Worm (Caenorhabditis elegans) whole organism, young adult: ENCODE results near the gene trcs-2.

Source experiments
- B0035.1 ChIP-seq: sonication (generic microtip); optimal IDR thresholded peaks from 2 replicates; lab custom pipeline; 2016; ENCODE audit warnings: missing genetic modification characterization, mild to moderate bottlenecking, missing compliant biosample characterization, missing genotype, missing genetic modification reagents
- B0261.1 ChIP-seq: sonication (generic microtip); optimal IDR thresholded peaks from 2 replicates; lab custom pipeline; 2016; ENCODE audit warnings: mild to moderate bottlenecking, missing genetic modification characterization, moderate library complexity, missing compliant biosample characterization
- B0336.3 ChIP-seq: fragments of 200-800 bp; sonication (Bioruptor generic); IDR thresholded peaks from 2 replicates; pipeline ENCODE4 v1.3.6; 2022; ENCODE audit warnings: missing genetic modification characterization, missing compliant biosample characterization
- D2030.7 ChIP-seq: fragments of 200-800 bp; sonication (Bioruptor generic); IDR thresholded peaks from 2 replicates; pipeline ENCODE4 v1.3.6; 2022; ENCODE audit warnings: missing genetic modification reagents, missing genetic modification characterization, missing compliant biosample characterization
- F10E7.11 ChIP-seq: sonication (generic microtip); optimal IDR thresholded peaks from 2 replicates; lab custom pipeline; 2017; ENCODE audit warnings: mild to moderate bottlenecking, missing genetic modification characterization, moderate library complexity, missing compliant biosample characterization
- F39B2.1 ChIP-seq: fragments of 200-800 bp; sonication (Bioruptor generic); IDR thresholded peaks from 2 replicates; pipeline ENCODE4 v1.3.6; 2022; ENCODE audit warnings: missing genetic modification reagents, missing genetic modification characterization, missing compliant biosample characterization
- F52B5.7 ChIP-seq: sonication (generic microtip); optimal IDR thresholded peaks from 2 replicates; lab custom pipeline; 2016; ENCODE audit warnings: mild to moderate bottlenecking, missing genetic modification characterization, missing compliant biosample characterization
- K11D2.4 ChIP-seq: fragments of 200-800 bp; sonication (Bioruptor generic); IDR thresholded peaks from 2 replicates; pipeline ENCODE4 v1.3.6; 2022; ENCODE audit warnings: missing genetic modification reagents, missing genetic modification characterization, missing compliant biosample characterization
- T26A5.8 ChIP-seq: sonication (generic microtip); optimal IDR thresholded peaks from 2 replicates; lab custom pipeline; 2016; ENCODE audit warnings: missing genetic modification characterization, missing compliant biosample characterization
- ama-1 ChIP-seq, 3 experiments: fragments of 150-350 bp in 1 of 3; sonication (generic microtip) in 2 of 3; optimal IDR thresholded peaks; 2 replicates each; lab custom pipeline; 2014 to 2018; ENCODE audit warnings: missing biosample characterization in 2 of 3, missing genetic modification characterization in 2 of 3, missing genetic modification reagents in 2 of 3
- aptf-3 ChIP-seq: fragments of 200-800 bp; sonication (Bioruptor generic); IDR thresholded peaks from 2 replicates; pipeline ENCODE4 v1.3.6; 2022; ENCODE audit warnings: missing genetic modification characterization, missing compliant biosample characterization
- attf-6 ChIP-seq: fragments of 200-800 bp; sonication (Bioruptor generic); IDR thresholded peaks from 2 replicates; pipeline ENCODE4 v1.3.6; 2022; ENCODE audit warnings: missing genetic modification reagents, missing genetic modification characterization, missing compliant biosample characterization
- cebp-2 ChIP-seq: fragments of 200-800 bp; sonication (Bioruptor generic); IDR thresholded peaks from 2 replicates; pipeline ENCODE4 v1.3.6; 2022; ENCODE audit warnings: missing genetic modification characterization, missing compliant biosample characterization
- ceh-91 ChIP-seq: fragments of 200-800 bp; sonication (Bioruptor generic); IDR thresholded peaks from 2 replicates; pipeline ENCODE4 v1.3.6; 2022; ENCODE audit warnings: missing genetic modification reagents, missing genetic modification characterization, missing compliant biosample characterization
- egl-44 ChIP-seq: fragments of 200-800 bp; sonication (Bioruptor generic); IDR thresholded peaks from 2 replicates; pipeline ENCODE4 v1.3.6; 2022; ENCODE audit warnings: missing genetic modification reagents, missing genetic modification characterization, missing compliant biosample characterization
- hrde-1 ChIP-seq: sonication (generic microtip); optimal IDR thresholded peaks from 2 replicates; lab custom pipeline; 2016; ENCODE audit warnings: missing genetic modification characterization, mild to moderate bottlenecking, missing compliant biosample characterization, moderate library complexity, missing genotype, missing genetic modification reagents, borderline replicate concordance
- hsf-1 ChIP-seq: fragments of 200-800 bp; sonication (Bioruptor generic); IDR thresholded peaks from 2 replicates; pipeline ENCODE4 v1.3.6; 2022; ENCODE audit warnings: missing genetic modification reagents, missing genetic modification characterization, missing compliant biosample characterization
- lin-40 ChIP-seq: sonication (generic microtip); optimal IDR thresholded peaks from 2 replicates; lab custom pipeline; 2016; ENCODE audit warnings: missing genetic modification characterization, mild to moderate bottlenecking, missing compliant biosample characterization, missing genotype, missing genetic modification reagents
- lir-1 ChIP-seq: fragments of 200-800 bp; sonication (Bioruptor generic); conservative IDR thresholded peaks from 2 replicates; pipeline ENCODE4 v1.3.6; 2022; ENCODE audit warnings: missing genetic modification reagents, missing genetic modification characterization, missing compliant biosample characterization
- lsl-1 ChIP-seq: fragments of 200-800 bp; sonication (Bioruptor generic); optimal IDR thresholded peaks from 2 replicates; lab custom pipeline; 2018; ENCODE audit warnings: mild to moderate bottlenecking, missing genetic modification characterization, moderate library complexity, missing compliant biosample characterization
- madf-10 ChIP-seq: sonication (generic microtip); optimal IDR thresholded peaks from 2 replicates; lab custom pipeline; 2016; ENCODE audit warnings: mild to moderate bottlenecking, missing genetic modification characterization, missing compliant biosample characterization
- madf-6 ChIP-seq: fragments of 200-800 bp; sonication (Bioruptor generic); IDR thresholded peaks from 2 replicates; pipeline ENCODE4 v1.3.6; 2022; ENCODE audit warnings: missing genetic modification reagents, missing genetic modification characterization, missing compliant biosample characterization
- madf-8 ChIP-seq: fragments of 200-800 bp; sonication (Bioruptor generic); conservative IDR thresholded peaks from 2 replicates; pipeline ENCODE4 v1.3.6; 2022; ENCODE audit warnings: missing genetic modification reagents, missing genetic modification characterization, missing compliant biosample characterization
- mes-4 ChIP-seq: sonication (generic microtip); optimal IDR thresholded peaks from 2 replicates; lab custom pipeline; 2016; ENCODE audit warnings: missing genotype, missing genetic modification characterization, missing compliant biosample characterization
- nhr-179 ChIP-seq: sonication (generic microtip); optimal IDR thresholded peaks from 2 replicates; lab custom pipeline; 2016; ENCODE audit warnings: mild to moderate bottlenecking, missing genetic modification characterization, missing compliant biosample characterization
- nhr-90 ChIP-seq: sonication (generic microtip); optimal IDR thresholded peaks from 2 replicates; lab custom pipeline; 2016; ENCODE audit warnings: missing genotype, mild to moderate bottlenecking, missing genetic modification characterization, missing compliant biosample characterization
- pbrm-1 ChIP-seq: fragments of 200-800 bp; sonication (Bioruptor generic); IDR thresholded peaks from 2 replicates; pipeline ENCODE4 v1.3.6; 2022; ENCODE audit warnings: missing genetic modification reagents, missing genetic modification characterization, missing compliant biosample characterization
- repo-1 ChIP-seq: sonication (generic microtip); optimal IDR thresholded peaks from 2 replicates; lab custom pipeline; 2017; ENCODE audit warnings: mild to moderate bottlenecking, missing genetic modification characterization, missing compliant biosample characterization
- snpc-3.4 ChIP-seq: sonication (generic microtip); optimal IDR thresholded peaks from 2 replicates; lab custom pipeline; 2017; ENCODE audit warnings: missing genetic modification characterization, mild to moderate bottlenecking, missing compliant biosample characterization, antibody characterized with exemption, moderate library complexity, missing genotype, missing genetic modification reagents
- tlf-1 ChIP-seq: fragments of 200-800 bp; sonication (Bioruptor generic); optimal IDR thresholded peaks from 2 replicates; lab custom pipeline; 2018; ENCODE audit warnings: mild to moderate bottlenecking, missing genetic modification characterization, missing compliant biosample characterization
- xnd-1 ChIP-seq: sonication (generic microtip); optimal IDR thresholded peaks from 2 replicates; lab custom pipeline; 2016; ENCODE audit warnings: missing genotype, missing genetic modification reagents, missing genetic modification characterization, missing compliant biosample characterization
- zfh-2 ChIP-seq: fragments of 200-800 bp; sonication (Bioruptor generic); conservative IDR thresholded peaks from 2 replicates; pipeline ENCODE4 v1.3.6; 2022; ENCODE audit warnings: missing genetic modification reagents, missing genetic modification characterization, missing compliant biosample characterization
- ztf-18 ChIP-seq: sonication (generic microtip); optimal IDR thresholded peaks from 2 replicates; lab custom pipeline; 2016; ENCODE audit warnings: missing genotype, mild to moderate bottlenecking, missing genetic modification characterization, missing compliant biosample characterization
- ztf-6 ChIP-seq: fragments of 200-800 bp; sonication (Bioruptor generic); IDR thresholded peaks from 2 replicates; pipeline ENCODE4 v1.3.6; 2022; ENCODE audit warnings: missing genetic modification reagents, missing genetic modification characterization, missing compliant biosample characterization

The trcs-2 gene

DNA sequence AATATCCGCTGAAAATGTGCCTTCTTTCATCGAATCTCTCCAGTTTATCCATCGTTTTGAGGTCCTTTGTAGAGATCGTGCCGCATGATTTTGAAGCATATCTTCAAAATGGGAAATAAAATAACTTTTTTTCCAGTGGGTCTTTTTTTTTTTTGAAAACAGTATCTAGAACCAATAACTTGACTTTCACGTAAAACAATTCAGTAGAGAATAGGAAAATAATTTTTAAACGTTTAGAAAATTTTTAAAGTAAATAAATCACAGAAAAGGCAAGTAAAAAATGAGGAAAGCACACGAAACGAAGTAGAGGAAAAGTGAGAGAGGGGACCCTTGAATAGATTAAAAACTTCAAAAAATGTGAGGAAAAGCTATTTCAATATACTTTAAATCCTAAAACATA, 23.4 kb upstream of the trcs-2 start, which contains the start of gene chdh-1:
chdh-1 (minus strand) TSS at position 101 of the 400 bp plus-strand sequence.
- peak; percentile 15 for TF ChIP-seq F10E7.11 (tag; lab: Kevin White, UChicago)
- TF ChIP-seq mes-4 (tag; lab: Kevin White, UChicago), result no peak
- TF ChIP-seq madf-6 (GFP tag; lab: Robert Waterston, UW), result no peak
- no peak for TF ChIP-seq ztf-6
- TF ChIP-seq B0261.1 (tag; lab: Kevin White, UChicago), result no peak
- no peak for TF ChIP-seq cebp-2 (GFP tag; lab: Robert Waterston, UW)
- TF ChIP-seq ztf-18 (tag; lab: Kevin White, UChicago), result no peak

DNA sequence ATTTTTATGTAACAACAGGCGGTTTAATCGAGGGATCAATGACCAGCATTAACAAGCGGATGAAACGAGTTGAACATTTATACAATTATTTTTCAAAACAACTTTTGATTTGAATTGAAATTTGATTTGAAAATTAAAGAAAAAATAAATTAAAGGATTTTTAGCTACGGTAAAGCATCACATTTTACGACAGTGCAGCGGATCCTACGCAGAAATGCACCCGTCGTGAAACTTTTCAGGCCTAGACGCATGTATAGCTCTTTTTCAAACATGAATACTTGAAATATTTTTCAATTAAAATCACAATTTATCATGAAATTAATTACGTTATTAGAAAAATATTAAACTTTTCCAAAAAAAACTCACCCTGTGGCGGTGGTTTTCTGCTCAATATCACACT, 21.2 kb upstream of the trcs-2 start:
- peak; percentile 72 for TF ChIP-seq madf-6 (GFP tag; lab: Robert Waterston, UW)
- TF ChIP-seq xnd-1 (tag; lab: Kevin White, UChicago), result peak; percentile 57
- no peak for TF ChIP-seq B0035.1
- no peak for TF ChIP-seq lin-40 (tag; lab: Kevin White, UChicago)
- TF ChIP-seq F39B2.1 (GFP tag; lab: Robert Waterston, UW), result no peak
- TF ChIP-seq madf-8, result peak; percentile 77
- peak; percentile 51 for TF ChIP-seq lsl-1 (GFP tag; lab: Kevin White, UChicago)

DNA sequence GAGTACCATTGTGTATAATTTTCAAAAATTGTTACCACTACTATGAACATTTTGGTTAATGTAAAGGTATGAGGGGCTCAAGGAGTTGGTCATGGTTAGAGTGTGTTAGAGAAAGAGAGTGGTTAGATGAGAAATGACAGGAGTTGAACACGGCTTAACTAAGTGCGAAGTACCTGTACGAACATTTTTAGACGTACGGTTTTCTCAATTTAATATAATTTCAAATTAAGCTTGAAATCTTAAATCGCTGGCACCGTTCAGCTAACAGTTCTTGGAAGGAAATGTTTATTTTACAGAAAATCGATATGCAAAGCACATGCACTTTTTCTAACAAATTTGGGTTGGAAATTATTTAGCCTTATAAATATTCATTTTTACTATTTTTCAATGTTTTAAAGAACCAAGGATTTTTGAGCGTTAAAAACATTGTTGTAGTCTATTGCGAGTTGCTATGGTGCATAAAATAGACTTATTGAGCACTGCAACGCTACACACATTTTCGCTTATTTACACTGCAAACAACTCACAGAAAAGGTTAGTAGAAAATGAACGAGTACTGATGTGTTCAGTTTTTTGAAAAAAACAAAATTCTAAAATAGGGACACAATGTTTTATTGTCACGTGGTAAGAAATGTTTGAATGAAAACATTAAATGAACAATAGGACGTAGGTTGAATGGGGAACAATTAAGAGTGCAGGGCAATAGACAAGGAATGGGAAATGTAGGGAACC, 20.5 kb upstream of the trcs-2 start, which contains the start of gene sphk-1:
sphk-1 (minus strand) TSS at position 51 of the 732 bp plus-strand sequence.
- TF ChIP-seq ztf-18 (tag; lab: Kevin White, UChicago), result no peak
- TF ChIP-seq madf-10 (tag; lab: Kevin White, UChicago), result no peak
- TF ChIP-seq hrde-1 (tag; lab: Kevin White, UChicago), result no peak
- TF ChIP-seq B0336.3, result no peak
- no peak for TF ChIP-seq repo-1 (tag; lab: Kevin White, UChicago)
- no peak for TF ChIP-seq pbrm-1 (GFP tag; lab: Robert Waterston, UW)
- TF ChIP-seq snpc-3.4 (tag; lab: Kevin White, UChicago), result no peak
- TF ChIP-seq egl-44, result no peak
- TF ChIP-seq ama-1 (optimal IDR thresholded peaks at IDR 0.05; lab: Kevin White, UChicago), result no peak
- no peak for TF ChIP-seq ama-1 (GFP tag; optimal IDR thresholded peaks at IDR 0.05; lab: Kevin White, UChicago)
- TF ChIP-seq F39B2.1 (GFP tag; lab: Robert Waterston, UW), result no peak
- TF ChIP-seq zfh-2 (GFP tag; lab: Robert Waterston, UW), result no peak
- TF ChIP-seq lir-1 (GFP tag; lab: Robert Waterston, UW), result no peak
- TF ChIP-seq aptf-3, result no peak
- TF ChIP-seq tlf-1 (GFP tag; lab: Kevin White, UChicago), result no peak
- TF ChIP-seq T26A5.8 (tag; lab: Kevin White, UChicago), result no peak
- TF ChIP-seq attf-6, result no peak
- no peak for TF ChIP-seq D2030.7 (GFP tag; lab: Robert Waterston, UW)
- TF ChIP-seq K11D2.4, result no peak
- no peak for TF ChIP-seq nhr-179
- TF ChIP-seq nhr-90 (tag; lab: Kevin White, UChicago), result no peak

DNA sequence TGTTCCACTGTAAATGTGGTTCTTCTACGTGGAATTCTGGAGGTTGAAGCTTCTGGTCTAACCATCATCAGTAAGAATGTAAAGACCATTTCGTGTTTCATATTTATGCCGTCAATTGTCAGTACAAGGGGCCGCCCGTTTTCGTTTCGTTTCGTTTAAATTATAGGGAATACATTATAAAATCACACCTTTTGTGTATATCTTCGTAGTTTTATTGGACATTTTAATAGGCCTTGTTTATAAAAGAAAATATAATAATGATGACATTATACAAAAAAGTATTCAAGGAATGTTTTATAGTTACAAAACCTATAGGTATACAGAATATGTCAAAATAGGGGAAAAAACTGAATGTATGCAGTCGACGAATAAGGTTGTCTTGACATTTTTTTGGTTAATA, 18.5 kb upstream of the trcs-2 start, which contains the start of gene ceh-7:
ceh-7 (minus strand) TSS at position 101 of the 400 bp plus-strand sequence.
- no peak for TF ChIP-seq ceh-91 (GFP tag; lab: Robert Waterston, UW)
- TF ChIP-seq B0336.3, result no peak
- no peak for TF ChIP-seq F52B5.7
- no peak for TF ChIP-seq hsf-1 (GFP tag; lab: Robert Waterston, UW)
